Worm (Caenorhabditis elegans) whole organism, L2 larva: Measurements from ENCODE around the gene htrl-1.

Experiments used
- C34F6.9 ChIP-seq: fragments of 150-350 bp; optimal IDR thresholded peaks from 2 replicates; lab custom pipeline; 2014; ENCODE audit warnings: missing biosample characterization, missing genetic modification characterization
- R02D3.7 ChIP-seq: fragments of 150-350 bp; optimal IDR thresholded peaks from 2 replicates; lab custom pipeline; 2014; ENCODE audit warnings: missing biosample characterization, missing genetic modification characterization
- ZK546.5 ChIP-seq: sonication (generic microtip); optimal IDR thresholded peaks from 2 replicates; lab custom pipeline; 2017; ENCODE audit warnings: missing biosample characterization, missing genetic modification characterization
- elt-1 ChIP-seq: fragments of 150-350 bp; optimal IDR thresholded peaks from 2 replicates; lab custom pipeline; 2014; ENCODE audit warnings: missing biosample characterization, missing genetic modification characterization
- elt-3 ChIP-seq: sonication (generic microtip); optimal IDR thresholded peaks from 2 replicates; lab custom pipeline; 2017; ENCODE audit warnings: missing biosample characterization, missing genetic modification characterization
- lin-39 ChIP-seq: fragments of 150-350 bp; optimal IDR thresholded peaks from 2 replicates; lab custom pipeline; 2014; ENCODE audit warnings: missing biosample characterization, missing genetic modification reagents, missing genetic modification characterization
- mbf-1 ChIP-seq: sonication (generic microtip); optimal IDR thresholded peaks from 2 replicates; lab custom pipeline; 2017; ENCODE audit warnings: missing biosample characterization, missing genetic modification characterization
- mdl-1 ChIP-seq, 2 experiments: fragments of 150-350 bp in 1 of 2; sonication (generic microtip) in 1 of 2; optimal IDR thresholded peaks; 2 replicates each; lab custom pipeline; 2017; ENCODE audit warnings: missing biosample characterization in 2 of 2, missing genetic modification characterization in 2 of 2
- unc-39 ChIP-seq: fragments of 150-350 bp; optimal IDR thresholded peaks from 2 replicates; lab custom pipeline; 2014; ENCODE audit warnings: missing biosample characterization, missing genetic modification characterization
- unc-62 ChIP-seq: fragments of 150-350 bp; optimal IDR thresholded peaks from 2 replicates; lab custom pipeline; 2014; ENCODE audit warnings: missing biosample characterization, missing genetic modification reagents, missing genetic modification characterization

- TF ChIP-seq unc-62 (no peak), lin-39 (tag; lab: Kevin White, UChicago) (no peak), ZK546.5 (tag; lab: Kevin White, UChicago) (no peak), elt-3 (tag; lab: Kevin White, UChicago) (no peak), mdl-1 (tag; optimal IDR thresholded peaks at IDR 0.05; lab: Kevin White, UChicago) (no peak), mbf-1 (tag; lab: Kevin White, UChicago) (no peak), elt-1 (tag; lab: Kevin White, UChicago) (no peak), R02D3.7 (tag; lab: Kevin White, UChicago) (no peak), unc-39 (tag; lab: Kevin White, UChicago) (no peak), C34F6.9 (tag; lab: Kevin White, UChicago) (no peak)
Observed at ce11 chrV:11459255-11459654, 36.9 kb downstream of the htrl-1 start, which contains the start of gene T11F9.1.
